Fruit fly (Drosophila melanogaster) whole organism, embryonic: Measurements from ENCODE around the gene Sam-S.

ENCODE experiments used
- Adf1 ChIP-seq: fragments of 200-800 bp; sonication (Bioruptor generic); IDR thresholded peaks from 2 replicates; pipeline ENCODE4 v1.3.6; 2022; ENCODE audit warnings: missing biosample characterization, missing genetic modification characterization
- B-H2 ChIP-seq: fragments of 200-800 bp; sonication (Bioruptor generic); optimal IDR thresholded peaks from 2 replicates; lab custom pipeline; 2018; ENCODE audit warnings: missing biosample characterization, mild to moderate bottlenecking, missing genetic modification characterization
- Blimp-1 ChIP-seq: fragments of 200-800 bp; sonication (Bioruptor generic); optimal IDR thresholded peaks from 3 replicates; lab custom pipeline; 2018; ENCODE audit warnings: missing biosample characterization, missing genetic modification characterization, mild to moderate bottlenecking, moderate library complexity, missing genetic modification reagents
- CG1024 ChIP-seq: fragments of 200-800 bp; sonication (Bioruptor generic); IDR thresholded peaks from 2 replicates; pipeline ENCODE4 v1.3.6; 2022; ENCODE audit warnings: missing biosample characterization, missing genetic modification characterization
- CG12219 ChIP-seq: fragments of 200-800 bp; sonication (Bioruptor generic); optimal IDR thresholded peaks from 3 replicates; lab custom pipeline; 2018; ENCODE audit warnings: missing biosample characterization, mild to moderate bottlenecking, missing genetic modification characterization
- CG13287 ChIP-seq: fragments of 200-800 bp; sonication (Bioruptor generic); IDR thresholded peaks from 2 replicates; pipeline ENCODE4 v1.3.6; 2022; ENCODE audit warnings: missing biosample characterization, missing genetic modification characterization; ENCODE audit not compliant: partially characterized antibody
- CG13894 ChIP-seq: fragments of 200-800 bp; sonication (Bioruptor generic); optimal IDR thresholded peaks from 3 replicates; lab custom pipeline; 2018; ENCODE audit warnings: missing biosample characterization, mild to moderate bottlenecking, missing genetic modification characterization, moderate library complexity
- CG15269 ChIP-seq: fragments of 200-800 bp; sonication (Bioruptor generic); optimal IDR thresholded peaks from 2 replicates; lab custom pipeline; 2018; ENCODE audit warnings: missing biosample characterization, mild to moderate bottlenecking, missing genetic modification characterization, moderate library complexity
- CG16779 ChIP-seq: fragments of 200-800 bp; sonication (Bioruptor generic); IDR thresholded peaks from 2 replicates; pipeline ENCODE4 v1.3.6; 2022; ENCODE audit warnings: missing biosample characterization, missing genetic modification characterization
- CG31224 ChIP-seq: fragments of 200-800 bp; sonication (Bioruptor generic); IDR thresholded peaks from 2 replicates; pipeline ENCODE4 v1.3.6; 2022; ENCODE audit warnings: missing biosample characterization, missing genetic modification characterization
- CG3281 ChIP-seq: fragments of 200-800 bp; sonication (Bioruptor generic); optimal IDR thresholded peaks from 3 replicates; lab custom pipeline; 2017; ENCODE audit warnings: missing biosample characterization, mild to moderate bottlenecking, missing genetic modification characterization
- CG34376 ChIP-seq: fragments of 200-800 bp; sonication (Bioruptor generic); optimal IDR thresholded peaks from 2 replicates; lab custom pipeline; 2018; ENCODE audit warnings: missing biosample characterization, mild to moderate bottlenecking, missing genetic modification characterization
- CG3995 ChIP-seq: fragments of 200-800 bp; sonication (Bioruptor generic); optimal IDR thresholded peaks from 3 replicates; lab custom pipeline; 2016; ENCODE audit warnings: missing biosample characterization, missing genetic modification characterization
- CG6654 ChIP-seq: fragments of 200-800 bp; sonication (Bioruptor generic); optimal IDR thresholded peaks from 2 replicates; lab custom pipeline; 2017; ENCODE audit warnings: missing biosample characterization, mild to moderate bottlenecking, missing genetic modification characterization
- CG6689 ChIP-seq: fragments of 200-800 bp; sonication (Bioruptor generic); IDR thresholded peaks from 2 replicates; pipeline ENCODE4 v1.3.6; 2022; ENCODE audit warnings: missing biosample characterization, missing genetic modification characterization
- CG7271 ChIP-seq: fragments of 200-800 bp; sonication (Bioruptor generic); optimal IDR thresholded peaks from 2 replicates; lab custom pipeline; 2018; ENCODE audit warnings: missing biosample characterization, mild to moderate bottlenecking, missing genetic modification characterization, moderate library complexity
- CHES-1-like ChIP-seq: fragments of 200-800 bp; sonication (Bioruptor generic); optimal IDR thresholded peaks from 2 replicates; lab custom pipeline; 2016; ENCODE audit warnings: missing biosample characterization, missing genetic modification characterization
- CTCF ChIP-seq: fragments of 200-800 bp; sonication (Bioruptor generic); optimal IDR thresholded peaks from 2 replicates; lab custom pipeline; 2017; ENCODE audit warnings: missing biosample characterization, mild to moderate bottlenecking, missing genetic modification characterization, moderate library complexity
- Deaf1 ChIP-seq: fragments of 200-800 bp; optimal IDR thresholded peaks from 3 replicates; lab custom pipeline; 2019; ENCODE audit warnings: missing biosample characterization, mild to moderate bottlenecking, missing genetic modification characterization, moderate library complexity
- Doc3 ChIP-seq: fragments of 200-800 bp; sonication (Bioruptor generic); IDR thresholded peaks from 3 replicates; pipeline ENCODE4 v1.3.6; 2022; ENCODE audit warnings: missing biosample characterization, missing genetic modification characterization; ENCODE audit not compliant: partially characterized antibody
- Dp ChIP-seq: fragments of 200-800 bp; sonication (Bioruptor generic); optimal IDR thresholded peaks from 2 replicates; lab custom pipeline; 2018; ENCODE audit warnings: missing biosample characterization, mild to moderate bottlenecking, missing genetic modification characterization, moderate library complexity
- GATAe ChIP-seq: fragments of 200-800 bp; sonication (Bioruptor generic); conservative IDR thresholded peaks from 2 replicates; pipeline ENCODE4 v1.3.6; 2022; ENCODE audit warnings: missing biosample characterization, missing genetic modification characterization
- Gug ChIP-seq: fragments of 200-800 bp; sonication (Bioruptor generic); IDR thresholded peaks from 4 replicates; pipeline ENCODE4 v1.3.6; 2022; ENCODE audit warnings: missing biosample characterization, missing genetic modification characterization
- H2.0 ChIP-seq: fragments of 200-800 bp; sonication (Bioruptor generic); IDR thresholded peaks from 2 replicates; pipeline ENCODE4 v1.3.6; 2022; ENCODE audit warnings: missing biosample characterization, missing genetic modification characterization
- NC2β ChIP-seq: fragments of 200-800 bp; sonication (Bioruptor generic); optimal IDR thresholded peaks from 2 replicates; lab custom pipeline; 2016; ENCODE audit warnings: missing biosample characterization, missing genetic modification characterization
- TFAM ChIP-seq: fragments of 200-800 bp; sonication (Bioruptor generic); optimal IDR thresholded peaks from 2 replicates; lab custom pipeline; 2017; ENCODE audit warnings: missing biosample characterization, missing genetic modification characterization, inconsistent platforms
- YL-1 ChIP-seq: fragments of 200-800 bp; sonication (Bioruptor generic); optimal IDR thresholded peaks from 3 replicates; lab custom pipeline; 2017; ENCODE audit warnings: missing biosample characterization, mild to moderate bottlenecking, missing genetic modification characterization
- caup ChIP-seq: fragments of 200-800 bp; sonication (Bioruptor generic); optimal IDR thresholded peaks from 3 replicates; lab custom pipeline; 2017; ENCODE audit warnings: missing biosample characterization, mild to moderate bottlenecking, missing genetic modification characterization, moderate library complexity; ENCODE audit not compliant: severe bottlenecking
- cg ChIP-seq: fragments of 200-800 bp; sonication (Bioruptor generic); optimal IDR thresholded peaks from 3 replicates; lab custom pipeline; 2019; ENCODE audit warnings: missing biosample characterization, mild to moderate bottlenecking, missing genetic modification characterization, moderate library complexity
- crol ChIP-seq: fragments of 200-800 bp; sonication (Bioruptor generic); IDR thresholded peaks from 2 replicates; pipeline ENCODE4 v1.3.6; 2022; ENCODE audit warnings: missing biosample characterization, missing genetic modification characterization
- eve ChIP-seq, 2 experiments: fragments of >200 bp; optimal IDR thresholded peaks; 2 replicates each; lab custom pipeline; 2017; ENCODE audit warnings: missing biosample characterization in 2 of 2, missing genetic modification characterization in 2 of 2
- fd3F ChIP-seq: fragments of 200-800 bp; sonication (Bioruptor generic); optimal IDR thresholded peaks from 2 replicates; lab custom pipeline; 2018; ENCODE audit warnings: missing biosample characterization, mild to moderate bottlenecking, missing genetic modification characterization, moderate library complexity
- gfzf ChIP-seq: fragments of 200-800 bp; sonication (Bioruptor generic); optimal IDR thresholded peaks from 2 replicates; lab custom pipeline; 2016; ENCODE audit warnings: missing biosample characterization, mild to moderate bottlenecking, missing genetic modification characterization, moderate library complexity
- jing ChIP-seq: fragments of 200-800 bp; sonication (Bioruptor generic); optimal IDR thresholded peaks from 2 replicates; lab custom pipeline; 2018; ENCODE audit warnings: missing biosample characterization, mild to moderate bottlenecking, missing genetic modification characterization
- lmd ChIP-seq: fragments of 200-800 bp; sonication (Bioruptor generic); IDR thresholded peaks from 2 replicates; pipeline ENCODE4 v1.3.6; 2022; ENCODE audit warnings: missing biosample characterization, missing genetic modification characterization
- lola ChIP-seq, 3 experiments: fragments of >200 bp in 2 of 3; fragments of 200-800 bp in 1 of 3; sonication (Bioruptor generic) in 1 of 3; optimal IDR thresholded peaks; 2 replicates each; lab custom pipeline; 2017 to 2019; ENCODE audit warnings: missing biosample characterization in 3 of 3, missing genetic modification characterization in 3 of 3, mild to moderate bottlenecking in 1 of 3, moderate library complexity in 1 of 3
- nau ChIP-seq: fragments of 200-800 bp; sonication (Bioruptor generic); optimal IDR thresholded peaks from 3 replicates; lab custom pipeline; 2017; ENCODE audit warnings: missing biosample characterization, mild to moderate bottlenecking, missing genetic modification characterization, missing genetic modification reagents
- nerfin-1 ChIP-seq: fragments of 200-800 bp; sonication (Bioruptor generic); optimal IDR thresholded peaks from 3 replicates; lab custom pipeline; 2019; ENCODE audit warnings: missing biosample characterization, mild to moderate bottlenecking, missing genetic modification characterization, moderate library complexity
- prd ChIP-seq, 3 experiments: fragments of >200 bp in 2 of 3; fragments of 200-800 bp in 1 of 3; sonication (Bioruptor generic) in 1 of 3; optimal IDR thresholded peaks in 2 of 3; IDR thresholded peaks in 1 of 3; 2 replicates in 2 of 3; 3 replicates in 1 of 3; pipeline versions ENCODE4 v1.3.6 to Lab custom; 2017 to 2022; ENCODE audit warnings: missing biosample characterization in 1 of 3, missing genetic modification characterization in 1 of 3
- pum ChIP-seq: fragments of 200-800 bp; sonication (Bioruptor generic); optimal IDR thresholded peaks from 2 replicates; lab custom pipeline; 2016; ENCODE audit warnings: missing biosample characterization, missing genetic modification characterization
- pzg ChIP-seq: fragments of 200-800 bp; sonication (Bioruptor generic); optimal IDR thresholded peaks from 3 replicates; lab custom pipeline; 2018; ENCODE audit warnings: missing biosample characterization, mild to moderate bottlenecking, missing genetic modification characterization, moderate library complexity
- rib ChIP-seq: fragments of 200-800 bp; sonication (Bioruptor generic); IDR thresholded peaks from 2 replicates; pipeline ENCODE4 v1.3.6; 2022; ENCODE audit warnings: missing biosample characterization, missing genetic modification characterization
- row ChIP-seq: fragments of 200-800 bp; sonication (Bioruptor generic); IDR thresholded peaks from 3 replicates; pipeline ENCODE4 v1.3.6; 2022; ENCODE audit warnings: missing biosample characterization, missing genetic modification characterization
- shn ChIP-seq: fragments of 200-800 bp; sonication (Bioruptor generic); optimal IDR thresholded peaks from 3 replicates; lab custom pipeline; 2016; ENCODE audit warnings: missing biosample characterization, missing genetic modification characterization
- twi ChIP-seq: fragments of 200-800 bp; optimal IDR thresholded peaks from 2 replicates; lab custom pipeline; 2019; ENCODE audit warnings: missing biosample characterization, mild to moderate bottlenecking, missing genetic modification characterization, moderate library complexity
- wek ChIP-seq: fragments of 200-800 bp; sonication (Bioruptor generic); optimal IDR thresholded peaks from 3 replicates; lab custom pipeline; 2018; ENCODE audit warnings: missing biosample characterization, mild to moderate bottlenecking, missing genetic modification characterization, moderate library complexity
- zen ChIP-seq: fragments of 200-800 bp; sonication (Bioruptor generic); optimal IDR thresholded peaks from 3 replicates; lab custom pipeline; 2018; ENCODE audit warnings: missing biosample characterization, mild to moderate bottlenecking, missing genetic modification characterization, moderate library complexity
- zen2 ChIP-seq: fragments of 200-800 bp; sonication (Bioruptor generic); IDR thresholded peaks from 3 replicates; pipeline ENCODE4 v1.3.6; 2022; ENCODE audit warnings: missing biosample characterization, missing genetic modification characterization; ENCODE audit not compliant: partially characterized antibody

The Sam-S gene

dm6 chr2L:71869-72751 lies 34.6 kb upstream of the Sam-S start (continued):
- TF ChIP-seq caup (GFP tag; lab: Kevin White, UChicago) (peak; percentile 9), twi (tag; lab: Kevin White, UChicago) (no peak), CG16779 (GFP tag; lab: Robert Waterston, UW) (no peak), lmd (no peak), pzg (peak; percentile 14), shn (GFP tag; lab: Kevin White, UChicago) (no peak), jing (GFP tag; lab: Kevin White, UChicago) (no peak), rib (0 out of 2 replicates have a peak, but pooled peaks have one; percentile 51), Dp (GFP tag; lab: Kevin White, UChicago) (no peak), Doc3 (peak; percentile 45; the same call in 1 of the 3 replicates), CG7271 (tag; lab: Kevin White, UChicago) (no peak), B-H2 (GFP tag; lab: Kevin White, UChicago) (no peak), wek (GFP tag; lab: Kevin White, UChicago) (no peak), CG15269 (tag; lab: Kevin White, UChicago) (no peak), CTCF (GFP tag; lab: Kevin White, UChicago) (peak; percentile 91), TFAM (GFP tag; lab: Kevin White, UChicago) (no peak), Deaf1 (tag; lab: Kevin White, UChicago) (no peak), CG6689 (GFP tag; lab: Robert Waterston, UW) (no peak), CG34376 (peak; percentile 70), nerfin-1 (no peak), gfzf (GFP tag; lab: Kevin White, UChicago) (no peak), prd (optimal IDR thresholded peaks at IDR 0.05; lab: Kevin White, UChicago) (no peak), prd (GFP tag; IDR thresholded peaks at IDR 0.05; lab: Robert Waterston, UW) (no peak), CG12219 (GFP tag; lab: Kevin White, UChicago) (no peak), NC2β (GFP tag; lab: Kevin White, UChicago) (no peak), fd3F (GFP tag; lab: Kevin White, UChicago) (peak; percentile 8), CG31224 (GFP tag; lab: Robert Waterston, UW) (no peak), CG1024 (GFP tag; lab: Robert Waterston, UW) (no peak), nau (GFP tag; lab: Kevin White, UChicago) (no peak), CG6654 (GFP tag; lab: Kevin White, UChicago) (no peak), cg (GFP tag; lab: Kevin White, UChicago) (peak; percentile 90), row (GFP tag; lab: Robert Waterston, UW) (peak; percentile 58; the same call in 2 of the 3 replicates), GATAe (GFP tag; lab: Robert Waterston, UW) (peak; percentile 53), CHES-1-like (no peak), CG13287 (GFP tag; lab: Robert Waterston, UW) (0 out of 2 replicates have a peak, but pooled peaks have one; percentile 18), CG13894 (tag; lab: Kevin White, UChicago) (peak; percentile 19), Adf1 (GFP tag; lab: Robert Waterston, UW) (no peak; the same call in 1 of the 2 replicates), zen2 (GFP tag; lab: Robert Waterston, UW) (no peak), Gug (GFP tag; lab: Robert Waterston, UW) (no peak), YL-1 (peak; percentile 53), pum (GFP tag; lab: Kevin White, UChicago) (no peak), H2.0 (no peak), crol (GFP tag; lab: Robert Waterston, UW) (no peak), Blimp-1 (no peak), lola (GFP tag; optimal IDR thresholded peaks at IDR 0.05; lab: Kevin White, UChicago) (peak in 1 of 3 experiments; percentile 29), CG3281 (GFP tag; lab: Kevin White, UChicago) (peak; percentile 14), CG3995 (GFP tag; lab: Kevin White, UChicago) (peak; percentile 2), zen (tag; lab: Kevin White, UChicago) (no peak), eve (GFP tag; optimal IDR thresholded peaks at IDR 0.05; lab: Kevin White, UChicago) (peak in 1 of 2 experiments; percentile 63)
